Fruit fly (Drosophila melanogaster) whole organism, embryonic: ENCODE results near the gene CG5445.

Source experiments
- Atf6 ChIP-seq: fragments of 200-800 bp; sonication (Bioruptor generic); IDR thresholded peaks from 2 replicates; pipeline ENCODE4 v1.3.6; 2022; ENCODE audit warnings: missing biosample characterization, missing genetic modification characterization
- BEAF-32 ChIP-seq: fragments of 200-800 bp; sonication (Bioruptor generic); optimal IDR thresholded peaks from 3 replicates; lab custom pipeline; 2017; ENCODE audit warnings: missing biosample characterization, missing genetic modification characterization, mild to moderate bottlenecking, moderate library complexity, missing genetic modification reagents
- Bteb2 ChIP-seq: fragments of 200-800 bp; sonication (Bioruptor generic); optimal IDR thresholded peaks from 2 replicates; lab custom pipeline; 2016; ENCODE audit warnings: missing biosample characterization, missing genetic modification characterization
- CG10366 ChIP-seq: fragments of 200-800 bp; sonication (Bioruptor generic); IDR thresholded peaks from 2 replicates; pipeline ENCODE4 v1.3.6; 2022; ENCODE audit warnings: missing biosample characterization, missing genetic modification characterization
- CG10431 ChIP-seq: fragments of 200-800 bp; sonication (Bioruptor generic); optimal IDR thresholded peaks from 3 replicates; lab custom pipeline; 2018; ENCODE audit warnings: missing biosample characterization, mild to moderate bottlenecking, missing genetic modification characterization
- CG10654 ChIP-seq: fragments of 200-800 bp; sonication (Bioruptor generic); optimal IDR thresholded peaks from 2 replicates; lab custom pipeline; 2016; ENCODE audit warnings: missing biosample characterization, missing genetic modification characterization
- CG10979 ChIP-seq: fragments of 200-800 bp; sonication (Bioruptor generic); optimal IDR thresholded peaks from 2 replicates; lab custom pipeline; 2018; ENCODE audit warnings: missing biosample characterization, mild to moderate bottlenecking, missing genetic modification characterization, moderate library complexity
- CG11504 ChIP-seq: fragments of 200-800 bp; sonication (Bioruptor generic); optimal IDR thresholded peaks from 3 replicates; lab custom pipeline; 2019; ENCODE audit warnings: missing biosample characterization, mild to moderate bottlenecking, missing genetic modification characterization, moderate library complexity
- CG12071 ChIP-seq: fragments of 200-800 bp; sonication (Bioruptor generic); optimal IDR thresholded peaks from 3 replicates; lab custom pipeline; 2018; ENCODE audit warnings: missing biosample characterization, mild to moderate bottlenecking, missing genetic modification characterization
- CG12219 ChIP-seq: fragments of 200-800 bp; sonication (Bioruptor generic); optimal IDR thresholded peaks from 3 replicates; lab custom pipeline; 2018; ENCODE audit warnings: missing biosample characterization, mild to moderate bottlenecking, missing genetic modification characterization
- CG14710 ChIP-seq: fragments of 200-800 bp; sonication (Bioruptor generic); optimal IDR thresholded peaks from 3 replicates; lab custom pipeline; 2019; ENCODE audit warnings: missing biosample characterization, mild to moderate bottlenecking, missing genetic modification characterization, moderate library complexity
- CG17361 ChIP-seq: fragments of 200-800 bp; sonication (Bioruptor generic); IDR thresholded peaks from 3 replicates; pipeline ENCODE4 v1.3.6; 2022; ENCODE audit warnings: missing biosample characterization, missing genetic modification characterization
- CG18011 ChIP-seq: fragments of 200-800 bp; sonication (Bioruptor generic); optimal IDR thresholded peaks from 2 replicates; lab custom pipeline; 2017; ENCODE audit warnings: missing biosample characterization, missing genetic modification characterization, mild to moderate bottlenecking, moderate library complexity, missing genotype
- CG2678 ChIP-seq: fragments of 200-800 bp; sonication (Bioruptor generic); optimal IDR thresholded peaks from 3 replicates; lab custom pipeline; 2019; ENCODE audit warnings: missing biosample characterization, mild to moderate bottlenecking, missing genetic modification characterization, moderate library complexity
- CG31224 ChIP-seq: fragments of 200-800 bp; sonication (Bioruptor generic); IDR thresholded peaks from 2 replicates; pipeline ENCODE4 v1.3.6; 2022; ENCODE audit warnings: missing biosample characterization, missing genetic modification characterization
- CG5953 ChIP-seq: fragments of 200-800 bp; sonication (Bioruptor generic); IDR thresholded peaks from 2 replicates; pipeline ENCODE4 v1.3.6; 2022; ENCODE audit warnings: missing biosample characterization, missing genetic modification characterization
- CG6254 ChIP-seq: fragments of 200-800 bp; sonication (Bioruptor generic); optimal IDR thresholded peaks from 3 replicates; lab custom pipeline; 2017; ENCODE audit warnings: mild to moderate bottlenecking, missing biosample characterization, missing genetic modification reagents, missing genetic modification characterization
- CG6272 ChIP-seq: fragments of 200-800 bp; sonication (Bioruptor generic); IDR thresholded peaks from 2 replicates; pipeline ENCODE4 v1.3.6; 2022; ENCODE audit warnings: missing biosample characterization, missing genetic modification characterization
- CG6654 ChIP-seq: fragments of 200-800 bp; sonication (Bioruptor generic); optimal IDR thresholded peaks from 2 replicates; lab custom pipeline; 2017; ENCODE audit warnings: missing biosample characterization, mild to moderate bottlenecking, missing genetic modification characterization
- CTCF ChIP-seq: fragments of 200-800 bp; sonication (Bioruptor generic); optimal IDR thresholded peaks from 2 replicates; lab custom pipeline; 2017; ENCODE audit warnings: missing biosample characterization, mild to moderate bottlenecking, missing genetic modification characterization, moderate library complexity
- ERR ChIP-seq: fragments of 200-800 bp; sonication (Bioruptor generic); optimal IDR thresholded peaks from 2 replicates; lab custom pipeline; 2016; ENCODE audit warnings: missing biosample characterization, missing genetic modification characterization
- Fer3 ChIP-seq: fragments of 200-800 bp; sonication (Bioruptor generic); optimal IDR thresholded peaks from 2 replicates; lab custom pipeline; 2018; ENCODE audit warnings: missing biosample characterization, mild to moderate bottlenecking, missing genetic modification characterization, moderate library complexity
- HLHmδ ChIP-seq: fragments of 200-800 bp; sonication (Bioruptor generic); optimal IDR thresholded peaks from 2 replicates; lab custom pipeline; 2018; ENCODE audit warnings: missing biosample characterization, mild to moderate bottlenecking, missing genetic modification characterization, moderate library complexity
- Mes4 ChIP-seq: fragments of 200-800 bp; sonication (Bioruptor generic); optimal IDR thresholded peaks from 2 replicates; lab custom pipeline; 2016; ENCODE audit warnings: missing biosample characterization, missing genetic modification characterization
- NC2α ChIP-seq: fragments of 200-800 bp; sonication (Bioruptor generic); optimal IDR thresholded peaks from 2 replicates; lab custom pipeline; 2016; ENCODE audit warnings: missing biosample characterization, missing genetic modification characterization
- Ssrp ChIP-seq: fragments of 200-800 bp; sonication (Bioruptor generic); optimal IDR thresholded peaks from 2 replicates; lab custom pipeline; 2018; ENCODE audit warnings: missing biosample characterization, mild to moderate bottlenecking, missing genetic modification characterization, moderate library complexity
- Stat92E ChIP-seq, 3 experiments: fragments of >200 bp in 2 of 3; fragments of 200-800 bp in 1 of 3; sonication (Bioruptor generic) in 1 of 3; optimal IDR thresholded peaks; 2 replicates each; lab custom pipeline; 2017 to 2019; ENCODE audit warnings: missing biosample characterization in 3 of 3, missing genetic modification characterization in 3 of 3, mild to moderate bottlenecking in 1 of 3, moderate library complexity in 1 of 3
- ato ChIP-seq: fragments of 200-800 bp; sonication (Bioruptor generic); IDR thresholded peaks from 2 replicates; pipeline ENCODE4 v1.3.6; 2022; ENCODE audit warnings: missing biosample characterization, missing genetic modification characterization; ENCODE audit not compliant: partially characterized antibody
- az2 ChIP-seq: fragments of 200-800 bp; sonication (Bioruptor generic); optimal IDR thresholded peaks from 3 replicates; lab custom pipeline; 2016; ENCODE audit warnings: missing biosample characterization, missing genetic modification characterization
- bcd ChIP-seq: fragments of 200-800 bp; sonication (Bioruptor generic); optimal IDR thresholded peaks from 2 replicates; lab custom pipeline; 2017; ENCODE audit warnings: missing biosample characterization, mild to moderate bottlenecking, missing genetic modification characterization
- ci ChIP-seq: fragments of 200-800 bp; sonication (Bioruptor generic); IDR thresholded peaks from 3 replicates; pipeline ENCODE4 v1.3.6; 2022; ENCODE audit warnings: missing biosample characterization, missing genetic modification characterization
- crc ChIP-seq: fragments of 200-800 bp; sonication (Bioruptor generic); optimal IDR thresholded peaks from 2 replicates; lab custom pipeline; 2016; ENCODE audit warnings: missing biosample characterization, missing genetic modification characterization
- danr ChIP-seq: fragments of 200-800 bp; sonication (Bioruptor generic); IDR thresholded peaks from 2 replicates; pipeline ENCODE4 v1.3.6; 2022; ENCODE audit warnings: missing biosample characterization, missing genetic modification characterization
- dm ChIP-seq: fragments of 200-800 bp; sonication (Bioruptor generic); optimal IDR thresholded peaks from 3 replicates; lab custom pipeline; 2016; ENCODE audit warnings: missing biosample characterization, missing genetic modification characterization
- eyg ChIP-seq: fragments of 200-800 bp; sonication (Bioruptor generic); optimal IDR thresholded peaks from 3 replicates; lab custom pipeline; 2016; ENCODE audit warnings: missing biosample characterization, missing genetic modification characterization
- fd3F ChIP-seq: fragments of 200-800 bp; sonication (Bioruptor generic); optimal IDR thresholded peaks from 2 replicates; lab custom pipeline; 2018; ENCODE audit warnings: missing biosample characterization, mild to moderate bottlenecking, missing genetic modification characterization, moderate library complexity
- gt ChIP-seq: fragments of 200-800 bp; sonication (Bioruptor generic); IDR thresholded peaks from 2 replicates; pipeline ENCODE4 v1.3.6; 2022; ENCODE audit warnings: missing biosample characterization, missing genetic modification characterization
- jing ChIP-seq: fragments of 200-800 bp; sonication (Bioruptor generic); optimal IDR thresholded peaks from 2 replicates; lab custom pipeline; 2018; ENCODE audit warnings: missing biosample characterization, mild to moderate bottlenecking, missing genetic modification characterization
- lmd ChIP-seq: fragments of 200-800 bp; sonication (Bioruptor generic); IDR thresholded peaks from 2 replicates; pipeline ENCODE4 v1.3.6; 2022; ENCODE audit warnings: missing biosample characterization, missing genetic modification characterization
- pan ChIP-seq, 4 experiments: fragments of >200 bp in 3 of 4; fragments of 200-800 bp in 1 of 4; sonication (Bioruptor generic) in 1 of 4; optimal IDR thresholded peaks in 3 of 4; IDR thresholded peaks in 1 of 4; 2 replicates each; pipeline versions ENCODE4 v1.3.6 to Lab custom; 2017 to 2022; ENCODE audit warnings: missing biosample characterization in 2 of 4, missing genetic modification characterization in 2 of 4, mixed read lengths in 1 of 4
- pfk ChIP-seq: fragments of 200-800 bp; sonication (Bioruptor generic); optimal IDR thresholded peaks from 2 replicates; lab custom pipeline; 2018; ENCODE audit warnings: missing biosample characterization, mild to moderate bottlenecking, missing genetic modification characterization, moderate library complexity
- pzg ChIP-seq: fragments of 200-800 bp; sonication (Bioruptor generic); optimal IDR thresholded peaks from 3 replicates; lab custom pipeline; 2018; ENCODE audit warnings: missing biosample characterization, mild to moderate bottlenecking, missing genetic modification characterization, moderate library complexity
- sens ChIP-seq: fragments of 200-800 bp; sonication (Bioruptor generic); peaks from one replicate; lab custom pipeline; 2016; ENCODE audit warnings: missing biosample characterization, missing genetic modification characterization
- slbo ChIP-seq: fragments of 200-800 bp; sonication (Bioruptor generic); IDR thresholded peaks from 2 replicates; pipeline ENCODE4 v1.3.6; 2022; ENCODE audit warnings: missing biosample characterization, missing genetic modification characterization
- tap ChIP-seq: fragments of 200-800 bp; optimal IDR thresholded peaks from 3 replicates; lab custom pipeline; 2019; ENCODE audit warnings: missing biosample characterization, mild to moderate bottlenecking, missing genetic modification characterization, moderate library complexity
- tna ChIP-seq: fragments of 200-800 bp; sonication (Bioruptor generic); IDR thresholded peaks from 2 replicates; pipeline ENCODE4 v1.3.6; 2022; ENCODE audit warnings: missing biosample characterization, missing genetic modification characterization; ENCODE audit not compliant: partially characterized antibody
- vvl ChIP-seq: fragments of 200-800 bp; sonication (Bioruptor generic); IDR thresholded peaks from 2 replicates; pipeline ENCODE4 v1.3.6; 2022; ENCODE audit warnings: missing biosample characterization, missing genetic modification characterization
- yki ChIP-seq: fragments of >200 bp; optimal IDR thresholded peaks from 3 replicates; lab custom pipeline; 2018
- zf30C ChIP-seq: fragments of 200-800 bp; sonication (Bioruptor generic); optimal IDR thresholded peaks from 3 replicates; lab custom pipeline; 2018; ENCODE audit warnings: missing biosample characterization, mild to moderate bottlenecking, missing genetic modification characterization

CG5445 gene

DNA sequence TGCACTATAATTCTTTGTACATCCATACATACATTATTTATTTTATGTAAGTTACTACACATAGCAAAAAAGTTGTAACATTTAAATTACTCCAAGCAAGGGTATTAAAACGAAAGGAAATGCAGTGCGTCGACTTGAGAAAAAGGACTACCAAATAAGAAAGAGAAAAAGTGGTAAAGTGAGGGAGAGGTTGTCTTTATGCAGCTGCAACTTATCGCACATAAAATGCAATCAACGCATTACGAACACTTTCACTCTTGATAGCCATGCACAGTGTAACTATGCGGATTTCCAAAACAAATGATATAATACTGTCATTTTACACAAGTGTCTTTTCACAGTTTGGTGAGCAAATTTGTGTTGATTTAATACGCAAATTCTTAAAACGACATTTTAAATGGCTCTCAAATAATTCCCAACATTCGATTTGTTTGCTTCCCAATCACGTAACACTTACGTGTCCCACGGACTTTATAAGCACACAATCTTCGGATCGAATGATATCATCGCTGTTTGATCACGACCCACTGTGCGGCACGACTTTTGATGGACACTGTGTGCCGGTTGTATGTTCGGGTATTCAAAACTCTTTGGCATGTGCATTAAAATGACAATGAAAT is 14.9 kb downstream of the CG5445 start (continued):
- TF ChIP-seq bcd (no peak), CG10366 (GFP tag; lab: Robert Waterston, UW) (peak; percentile 17; the same call in 1 of the 2 replicates), CTCF (GFP tag; lab: Kevin White, UChicago) (no peak), CG6654 (GFP tag; lab: Kevin White, UChicago) (peak; percentile 8), CG5953 (no peak), CG6272 (GFP tag; lab: Robert Waterston, UW) (no peak), eyg (GFP tag; lab: Kevin White, UChicago) (no peak), Fer3 (tag; lab: Kevin White, UChicago) (peak; percentile 15), BEAF-32 (GFP tag; lab: Kevin White, UChicago) (no peak), Atf6 (GFP tag; lab: Robert Waterston, UW) (no peak), slbo (no peak), ato (no peak), gt (GFP tag; lab: Robert Waterston, UW) (no peak), jing (GFP tag; lab: Kevin White, UChicago) (no peak), crc (GFP tag; lab: Kevin White, UChicago) (no peak), yki (lab: Kevin White, UChicago) (no peak), HLHmδ (GFP tag; lab: Kevin White, UChicago) (no peak), CG17361 (GFP tag; lab: Robert Waterston, UW) (no peak; the same call in 2 of the 3 replicates), fd3F (no peak), CG18011 (GFP tag; lab: Kevin White, UChicago) (no peak), CG10431 (GFP tag; lab: Kevin White, UChicago) (no peak), CG31224 (GFP tag; lab: Robert Waterston, UW) (no peak), pzg (GFP tag; lab: Kevin White, UChicago) (no peak), zf30C (no peak), tna (no peak), ERR (GFP tag; lab: Kevin White, UChicago) (no peak), CG12071 (GFP tag; lab: Kevin White, UChicago) (no peak), dm (GFP tag; lab: Kevin White, UChicago) (no peak), Bteb2 (GFP tag; lab: Kevin White, UChicago) (no peak), Stat92E (GFP tag; optimal IDR thresholded peaks at IDR 0.05; lab: Kevin White, UChicago) (no peak), lmd (GFP tag; lab: Robert Waterston, UW) (peak; percentile 50; the same call in 1 of the 2 replicates)
- TF ChIP-seq, all 482 proteins: peak for 135

DNA sequence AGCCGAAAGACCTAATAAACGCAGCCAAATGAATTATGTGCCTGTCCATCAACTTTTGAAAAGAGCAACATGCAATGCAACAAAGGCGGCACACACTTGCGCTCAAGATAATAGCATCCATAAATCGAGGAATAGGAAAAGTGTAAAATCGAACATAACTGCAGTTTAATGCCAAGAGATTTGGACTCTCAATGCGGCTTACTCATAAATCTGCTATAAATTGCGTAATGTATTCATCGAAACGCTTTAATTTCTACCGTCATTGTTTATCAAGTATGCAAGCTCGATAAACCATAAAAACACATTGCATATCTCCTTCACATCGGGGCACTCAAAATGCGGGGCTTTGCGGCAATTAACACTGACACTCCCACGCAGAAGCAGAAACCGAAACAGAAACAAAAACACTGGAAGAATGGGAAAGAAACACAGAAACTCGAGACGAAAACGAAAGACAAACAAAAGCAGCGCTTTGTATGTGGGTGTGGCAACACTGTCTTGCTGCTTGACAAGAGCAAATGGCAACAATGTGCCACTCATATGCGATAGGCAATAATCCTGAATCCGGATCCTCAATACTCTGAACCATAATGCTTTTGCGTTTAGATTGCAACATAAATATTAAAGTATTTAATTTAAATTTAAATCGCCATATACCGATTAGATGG is 15.8 kb downstream of the CG5445 start:
- TF ChIP-seq tap (tag; lab: Kevin White, UChicago) = peak; percentile 23
- TF ChIP-seq CG14710 (tag; lab: Kevin White, UChicago) = peak; percentile 77
- TF ChIP-seq CG11504 (tag; lab: Kevin White, UChicago) = peak; percentile 43
- TF ChIP-seq pfk (GFP tag; lab: Kevin White, UChicago) = peak; percentile 15
- no peak for TF ChIP-seq danr (GFP tag; lab: Robert Waterston, UW)
- TF ChIP-seq ci (GFP tag; lab: Robert Waterston, UW) = peak; percentile 74
- TF ChIP-seq pan (optimal IDR thresholded peaks at IDR 0.05; lab: Kevin White, UChicago) = no peak
- peak in 1 of 2 experiments; percentile 38 for TF ChIP-seq pan (GFP tag; optimal IDR thresholded peaks at IDR 0.05 in 1 of 2, IDR thresholded peaks at IDR 0.05 in 1 of 2)
- peak; percentile 1 for TF ChIP-seq NC2α (GFP tag; lab: Kevin White, UChicago)
- TF ChIP-seq vvl (GFP tag; lab: Robert Waterston, UW) = peak; percentile 28; the same call in 1 of the 2 replicates
- peak; percentile 14 for TF ChIP-seq az2 (GFP tag; lab: Kevin White, UChicago)
- peak; percentile 42 for TF ChIP-seq CG10979
- peak; percentile 40 for TF ChIP-seq Ssrp (tag; lab: Kevin White, UChicago)
- TF ChIP-seq CG2678 (tag; lab: Kevin White, UChicago) = peak; percentile 3
- TF ChIP-seq CG6254 = peak; percentile 48
- TF ChIP-seq Mes4 = peak; percentile 1
- TF ChIP-seq CG12219 (GFP tag; lab: Kevin White, UChicago) = peak; percentile 10
- peak; percentile 75 for TF ChIP-seq sens (GFP tag; lab: Kevin White, UChicago)
- TF ChIP-seq CG10654 (GFP tag; lab: Kevin White, UChicago) = no peak
